Fruit fly (Drosophila melanogaster) whole organism, prepupa: ENCODE results near the gene CG10337.

Experiments
- CG10631 ChIP-seq: fragments of 200-800 bp; sonication (Bioruptor generic); optimal IDR thresholded peaks from 2 replicates; lab custom pipeline; 2016; ENCODE audit warnings: missing biosample characterization, missing genetic modification characterization
- CG11902 ChIP-seq: fragments of 200-800 bp; sonication (Bioruptor generic); optimal IDR thresholded peaks from 3 replicates; lab custom pipeline; 2016; ENCODE audit warnings: missing biosample characterization, missing genetic modification characterization
- CG16779 ChIP-seq: fragments of 200-800 bp; sonication (Bioruptor generic); optimal IDR thresholded peaks from 3 replicates; lab custom pipeline; 2017; ENCODE audit warnings: missing biosample characterization, mild to moderate bottlenecking, missing genetic modification characterization
- CG3032 ChIP-seq: fragments of 200-800 bp; optimal IDR thresholded peaks from 2 replicates; lab custom pipeline; 2019; ENCODE audit warnings: missing biosample characterization, mild to moderate bottlenecking, missing genetic modification characterization, moderate library complexity
- CG31627 ChIP-seq: fragments of 200-800 bp; sonication (Bioruptor generic); optimal IDR thresholded peaks from 3 replicates; lab custom pipeline; 2016; ENCODE audit warnings: missing biosample characterization, missing genetic modification characterization
- CG32006 ChIP-seq: fragments of 200-800 bp; sonication (Bioruptor generic); optimal IDR thresholded peaks from 3 replicates; lab custom pipeline; 2017; ENCODE audit warnings: missing biosample characterization, mild to moderate bottlenecking, missing genetic modification characterization
- CG4318 ChIP-seq: fragments of 200-800 bp; sonication (Bioruptor generic); optimal IDR thresholded peaks from 3 replicates; lab custom pipeline; 2017; ENCODE audit warnings: missing biosample characterization, mild to moderate bottlenecking, missing genetic modification characterization
- CG6276 ChIP-seq: fragments of 200-800 bp; sonication (Bioruptor generic); optimal IDR thresholded peaks from 2 replicates; lab custom pipeline; 2017; ENCODE audit warnings: missing biosample characterization, mild to moderate bottlenecking, missing genetic modification characterization
- CG6808 ChIP-seq: fragments of 200-800 bp; sonication (Bioruptor generic); optimal IDR thresholded peaks from 3 replicates; lab custom pipeline; 2017; ENCODE audit warnings: missing biosample characterization, missing genetic modification characterization, mild to moderate bottlenecking, moderate library complexity, missing genetic modification reagents
- CG7368 ChIP-seq: fragments of 200-800 bp; sonication (Bioruptor generic); optimal IDR thresholded peaks from 3 replicates; lab custom pipeline; 2016; ENCODE audit warnings: missing biosample characterization, missing genetic modification characterization
- CG8632 ChIP-seq: fragments of 200-800 bp; sonication (Bioruptor generic); optimal IDR thresholded peaks from 3 replicates; lab custom pipeline; 2016; ENCODE audit warnings: missing biosample characterization, missing genetic modification characterization
- Eip78C ChIP-seq: fragments of 200-800 bp; sonication (Bioruptor generic); peaks from one replicate; lab custom pipeline; 2016; ENCODE audit warnings: missing biosample characterization, missing genetic modification characterization
- Eip93F ChIP-seq: fragments of 200-800 bp; sonication (Bioruptor generic); optimal IDR thresholded peaks from 2 replicates; lab custom pipeline; 2016; ENCODE audit warnings: missing biosample characterization, mild to moderate bottlenecking, missing genetic modification characterization
- Gug ChIP-seq: fragments of 200-800 bp; sonication (Bioruptor generic); IDR thresholded peaks from 2 replicates; pipeline ENCODE4 v1.3.6; 2022; ENCODE audit warnings: missing biosample characterization, missing genetic modification characterization
- Hr38 ChIP-seq: sonication (Bioruptor generic); optimal IDR thresholded peaks from 2 replicates; lab custom pipeline; 2016; ENCODE audit warnings: missing biosample characterization, missing genetic modification characterization
- Hr4 ChIP-seq: fragments of 200-800 bp; sonication (Bioruptor generic); optimal IDR thresholded peaks from 3 replicates; lab custom pipeline; 2016; ENCODE audit warnings: missing biosample characterization, missing genetic modification characterization
- Lpt ChIP-seq: fragments of 200-800 bp; sonication (Bioruptor generic); optimal IDR thresholded peaks from 3 replicates; lab custom pipeline; 2016; ENCODE audit warnings: missing biosample characterization, missing genetic modification characterization
- Smox ChIP-seq: fragments of 200-800 bp; sonication (Bioruptor generic); optimal IDR thresholded peaks from 3 replicates; lab custom pipeline; 2016; ENCODE audit warnings: missing biosample characterization, missing genetic modification characterization
- Sox102F ChIP-seq: fragments of 200-800 bp; sonication (Bioruptor generic); optimal IDR thresholded peaks from 2 replicates; lab custom pipeline; 2016; ENCODE audit warnings: missing biosample characterization, mild to moderate bottlenecking, missing genetic modification characterization
- Sox15 ChIP-seq: fragments of 200-800 bp; sonication (Bioruptor generic); optimal IDR thresholded peaks from 3 replicates; lab custom pipeline; 2016; ENCODE audit warnings: missing biosample characterization, missing genetic modification characterization
- cyc ChIP-seq: fragments of 200-800 bp; sonication (Bioruptor generic); optimal IDR thresholded peaks from 3 replicates; lab custom pipeline; 2016; ENCODE audit warnings: missing biosample characterization, missing genetic modification characterization
- dac ChIP-seq: fragments of 200-800 bp; sonication (Bioruptor generic); optimal IDR thresholded peaks from 2 replicates; lab custom pipeline; 2017; ENCODE audit warnings: missing biosample characterization, mild to moderate bottlenecking, missing genetic modification characterization
- eg ChIP-seq: fragments of 200-800 bp; sonication (Bioruptor generic); IDR thresholded peaks from 3 replicates; pipeline ENCODE4 v1.3.6; 2022; ENCODE audit warnings: missing biosample characterization, missing genetic modification characterization
- esn ChIP-seq: fragments of 200-800 bp; sonication (Bioruptor generic); optimal IDR thresholded peaks from 2 replicates; lab custom pipeline; 2016; ENCODE audit warnings: missing biosample characterization, mild to moderate bottlenecking, missing genetic modification characterization, moderate library complexity
- fd85E ChIP-seq: fragments of 200-800 bp; sonication (Bioruptor generic); optimal IDR thresholded peaks from 3 replicates; lab custom pipeline; 2016; ENCODE audit warnings: missing biosample characterization, missing genetic modification characterization
- lz ChIP-seq: fragments of 200-800 bp; sonication (Bioruptor generic); optimal IDR thresholded peaks from 3 replicates; lab custom pipeline; 2016; ENCODE audit warnings: missing biosample characterization, missing genetic modification characterization
- pdm3 ChIP-seq: fragments of 200-800 bp; sonication (Bioruptor generic); optimal IDR thresholded peaks from 3 replicates; lab custom pipeline; 2016; ENCODE audit warnings: missing biosample characterization, missing genetic modification characterization
- salr ChIP-seq, 2 experiments: fragments of 200-800 bp; sonication (Bioruptor generic); optimal IDR thresholded peaks; 3 replicates each; lab custom pipeline; 2016 to 2018; ENCODE audit warnings: missing biosample characterization in 2 of 2, missing genetic modification characterization in 2 of 2, mild to moderate bottlenecking in 1 of 2
- ss ChIP-seq, 2 experiments: fragments of 200-800 bp; sonication (Bioruptor generic); optimal IDR thresholded peaks; 2 replicates in 1 of 2; 3 replicates in 1 of 2; lab custom pipeline; 2017 to 2018; ENCODE audit warnings: mild to moderate bottlenecking in 2 of 2, missing biosample characterization in 2 of 2, missing genetic modification characterization in 2 of 2, moderate library complexity in 1 of 2
- vri ChIP-seq: fragments of 200-800 bp; sonication (Bioruptor generic); optimal IDR thresholded peaks from 3 replicates; lab custom pipeline; 2016; ENCODE audit warnings: missing biosample characterization, mild to moderate bottlenecking, missing genetic modification characterization

CG10337 gene

dm6 chr2L:19528308-19528707 lies 18.5 kb downstream of the CG10337 start (continued):
- peak; percentile 54 for TF ChIP-seq Sox102F (GFP tag; lab: Kevin White, UChicago)
- TF ChIP-seq lz: peak; percentile 77
- TF ChIP-seq CG6276 (GFP tag; lab: Kevin White, UChicago): peak; percentile 99
- TF ChIP-seq Lpt (GFP tag; lab: Kevin White, UChicago): peak; percentile 96
- peak; percentile 94 for TF ChIP-seq ss (GFP tag; optimal IDR thresholded peaks at IDR 0.05; lab: Kevin White, UChicago)
- peak; percentile 67 for TF ChIP-seq fd85E (GFP tag; lab: Kevin White, UChicago)
- TF ChIP-seq CG11902 (GFP tag; lab: Kevin White, UChicago): peak; percentile 61
- TF ChIP-seq CG3032: peak; percentile 93
- TF ChIP-seq esn (GFP tag; lab: Kevin White, UChicago): peak; percentile 74
- peak; percentile 33 for TF ChIP-seq Hr38 (GFP tag; lab: Kevin White, UChicago)
- TF ChIP-seq CG7368 (GFP tag; lab: Kevin White, UChicago): peak; percentile 90
- peak; percentile 61 for TF ChIP-seq Eip93F (GFP tag; lab: Kevin White, UChicago)
- TF ChIP-seq CG16779 (tag; lab: Kevin White, UChicago): peak; percentile 97
- peak; percentile 89 to 97 for TF ChIP-seq salr (GFP tag; optimal IDR thresholded peaks at IDR 0.05; lab: Kevin White, UChicago)
- peak; percentile 99 for TF ChIP-seq Gug (GFP tag; lab: Robert Waterston, UW)
- peak; percentile 99 for TF ChIP-seq CG32006 (GFP tag; lab: Kevin White, UChicago)
- peak; percentile 60 for TF ChIP-seq cyc (GFP tag; lab: Kevin White, UChicago)
- peak; percentile 90 for TF ChIP-seq CG8632 (GFP tag; lab: Kevin White, UChicago)
- peak; percentile 97 for TF ChIP-seq pdm3
- TF ChIP-seq vri: peak; percentile 83
- TF ChIP-seq CG4318: peak; percentile 95
- TF ChIP-seq Sox15 (GFP tag; lab: Kevin White, UChicago): peak; percentile 74
- peak; percentile 92 for TF ChIP-seq CG6808
- TF ChIP-seq CG31627 (GFP tag; lab: Kevin White, UChicago): peak; percentile 64
- peak; percentile 96 for TF ChIP-seq CG10631 (GFP tag; lab: Kevin White, UChicago)
- TF ChIP-seq Hr4 (GFP tag; lab: Kevin White, UChicago): peak; percentile 99

- TF ChIP-seq Smox (GFP tag; lab: Kevin White, UChicago) (no peak), Eip78C (GFP tag; lab: Kevin White, UChicago) (peak; percentile 38)
Measured at dm6 chr2L:19526844-19527243, 19.9 kb downstream of the CG10337 start.

dm6 chr2L:19526316-19526715 lies 20.4 kb downstream of the CG10337 start, which contains the start of the genes Dpm1 and CG10137:
Gene Dpm1 (minus strand): TSS chr2L:19526368.
Gene CG10137 (plus strand): TSS chr2L:19526686.
- TF ChIP-seq Eip78C (GFP tag; lab: Kevin White, UChicago): peak; percentile 40
- TF ChIP-seq CG10631 (GFP tag; lab: Kevin White, UChicago): no peak
- TF ChIP-seq esn (GFP tag; lab: Kevin White, UChicago): peak; percentile 15
- TF ChIP-seq, all 60 proteins: peak for 2

- TF ChIP-seq dac (GFP tag; lab: Kevin White, UChicago) (no peak), eg (GFP tag; lab: Robert Waterston, UW) (0 out of 3 replicates have a peak, but pooled peaks have one; percentile 15)
Measured at dm6 chr2L:19519611-19520010, 27.1 kb downstream of the CG10337 start.

DNA sequence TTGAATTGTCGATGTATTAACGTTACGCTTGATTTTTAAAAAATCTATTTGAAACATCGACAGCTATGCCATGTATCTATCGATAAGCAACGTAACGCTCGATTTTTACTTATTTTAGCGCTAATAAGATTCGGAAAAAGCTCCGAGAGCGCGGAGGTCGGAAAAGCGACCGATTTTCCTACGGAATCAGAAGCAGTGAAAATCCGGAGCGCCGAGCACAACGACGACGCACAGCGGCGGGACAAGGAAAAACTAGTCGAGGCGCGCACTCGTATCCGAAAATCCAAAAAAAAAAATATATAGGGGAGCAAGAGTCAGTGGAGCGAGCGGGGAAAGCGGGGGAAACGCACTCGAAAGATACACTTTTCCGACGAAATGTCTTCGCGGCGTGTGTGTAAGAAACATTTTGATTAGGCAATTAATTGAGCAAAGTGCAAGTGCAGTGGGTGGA lies 28.1 kb downstream of the CG10337 start, which contains the start of gene CG10132:
Gene CG10132 (plus strand): TSS at position 189 of the 451 bp plus-strand sequence.
- TF ChIP-seq Lpt (GFP tag; lab: Kevin White, UChicago) (peak; percentile 7), esn (GFP tag; lab: Kevin White, UChicago) (no peak)
